Fruit fly (Drosophila melanogaster) whole organism, prepupa: ENCODE results near the gene Dus1.
A peak's percentile ranks its signal among the peaks of the same experiment; 100 is the strongest.

Experiments
- Blimp-1 ChIP-seq: fragments of 200-800 bp; sonication (Bioruptor generic); optimal IDR thresholded peaks from 3 replicates; lab custom pipeline; 2017; ENCODE audit warnings: missing biosample characterization, missing genetic modification characterization, mild to moderate bottlenecking, moderate library complexity, missing genetic modification reagents
- CG10631 ChIP-seq: fragments of 200-800 bp; sonication (Bioruptor generic); optimal IDR thresholded peaks from 2 replicates; lab custom pipeline; 2016; ENCODE audit warnings: missing biosample characterization, missing genetic modification characterization
- CG11294 ChIP-seq: fragments of 200-800 bp; sonication (Bioruptor generic); IDR thresholded peaks from 2 replicates; pipeline ENCODE4 v1.3.6; 2022; ENCODE audit warnings: missing biosample characterization, missing genetic modification characterization
- CG1621 ChIP-seq: fragments of 200-800 bp; sonication (Bioruptor generic); optimal IDR thresholded peaks from 3 replicates; lab custom pipeline; 2018; ENCODE audit warnings: missing biosample characterization, mild to moderate bottlenecking, missing genetic modification characterization
- CG16779 ChIP-seq: fragments of 200-800 bp; sonication (Bioruptor generic); optimal IDR thresholded peaks from 3 replicates; lab custom pipeline; 2017; ENCODE audit warnings: missing biosample characterization, mild to moderate bottlenecking, missing genetic modification characterization
- CG3032 ChIP-seq: fragments of 200-800 bp; optimal IDR thresholded peaks from 2 replicates; lab custom pipeline; 2019; ENCODE audit warnings: missing biosample characterization, mild to moderate bottlenecking, missing genetic modification characterization, moderate library complexity
- CG31627 ChIP-seq: fragments of 200-800 bp; sonication (Bioruptor generic); optimal IDR thresholded peaks from 3 replicates; lab custom pipeline; 2016; ENCODE audit warnings: missing biosample characterization, missing genetic modification characterization
- CG32006 ChIP-seq: fragments of 200-800 bp; sonication (Bioruptor generic); optimal IDR thresholded peaks from 3 replicates; lab custom pipeline; 2017; ENCODE audit warnings: missing biosample characterization, mild to moderate bottlenecking, missing genetic modification characterization
- CG34406 ChIP-seq: fragments of 200-800 bp; sonication (Bioruptor generic); optimal IDR thresholded peaks from 3 replicates; lab custom pipeline; 2016; ENCODE audit warnings: missing biosample characterization, missing genetic modification characterization
- CG4318 ChIP-seq: fragments of 200-800 bp; sonication (Bioruptor generic); optimal IDR thresholded peaks from 3 replicates; lab custom pipeline; 2017; ENCODE audit warnings: missing biosample characterization, mild to moderate bottlenecking, missing genetic modification characterization
- CG6163 ChIP-seq: fragments of 200-800 bp; sonication (Bioruptor generic); IDR thresholded peaks from 3 replicates; pipeline ENCODE4 v1.3.6; 2022; ENCODE audit warnings: missing biosample characterization, missing genetic modification characterization
- CG6276 ChIP-seq: fragments of 200-800 bp; sonication (Bioruptor generic); optimal IDR thresholded peaks from 2 replicates; lab custom pipeline; 2017; ENCODE audit warnings: missing biosample characterization, mild to moderate bottlenecking, missing genetic modification characterization
- CG6808 ChIP-seq: fragments of 200-800 bp; sonication (Bioruptor generic); optimal IDR thresholded peaks from 3 replicates; lab custom pipeline; 2017; ENCODE audit warnings: missing biosample characterization, missing genetic modification characterization, mild to moderate bottlenecking, moderate library complexity, missing genetic modification reagents
- CG6854 ChIP-seq: fragments of 200-800 bp; sonication (Bioruptor generic); optimal IDR thresholded peaks from 2 replicates; lab custom pipeline; 2017; ENCODE audit warnings: missing biosample characterization, mild to moderate bottlenecking, missing genetic modification characterization
- CG7368 ChIP-seq: fragments of 200-800 bp; sonication (Bioruptor generic); optimal IDR thresholded peaks from 3 replicates; lab custom pipeline; 2016; ENCODE audit warnings: missing biosample characterization, missing genetic modification characterization
- CG8119 ChIP-seq: fragments of 200-800 bp; sonication (Bioruptor generic); IDR thresholded peaks from 3 replicates; pipeline ENCODE4 v1.3.6; 2022; ENCODE audit warnings: missing biosample characterization, missing genetic modification characterization
- CG8319 ChIP-seq: fragments of 200-800 bp; sonication (Bioruptor generic); optimal IDR thresholded peaks from 3 replicates; lab custom pipeline; 2016; ENCODE audit warnings: missing biosample characterization, missing genetic modification characterization
- CG8632 ChIP-seq: fragments of 200-800 bp; sonication (Bioruptor generic); optimal IDR thresholded peaks from 3 replicates; lab custom pipeline; 2016; ENCODE audit warnings: missing biosample characterization, missing genetic modification characterization
- CG9139 ChIP-seq: fragments of 200-800 bp; sonication (Bioruptor generic); optimal IDR thresholded peaks from 3 replicates; lab custom pipeline; 2017; ENCODE audit warnings: missing biosample characterization, mild to moderate bottlenecking, missing genetic modification characterization
- Eip75B ChIP-seq: fragments of 200-800 bp; sonication (Bioruptor generic); optimal IDR thresholded peaks from 3 replicates; lab custom pipeline; 2016; ENCODE audit warnings: missing biosample characterization, missing genetic modification characterization
- Eip78C ChIP-seq: fragments of 200-800 bp; sonication (Bioruptor generic); peaks from one replicate; lab custom pipeline; 2016; ENCODE audit warnings: missing biosample characterization, missing genetic modification characterization
- Eip93F ChIP-seq: fragments of 200-800 bp; sonication (Bioruptor generic); optimal IDR thresholded peaks from 2 replicates; lab custom pipeline; 2016; ENCODE audit warnings: missing biosample characterization, mild to moderate bottlenecking, missing genetic modification characterization
- Ets21C ChIP-seq: fragments of 200-800 bp; sonication (Bioruptor generic); optimal IDR thresholded peaks from 3 replicates; lab custom pipeline; 2016; ENCODE audit warnings: missing biosample characterization, missing genetic modification characterization
- Gug ChIP-seq: fragments of 200-800 bp; sonication (Bioruptor generic); IDR thresholded peaks from 2 replicates; pipeline ENCODE4 v1.3.6; 2022; ENCODE audit warnings: missing biosample characterization, missing genetic modification characterization
- Hr39 ChIP-seq: fragments of 200-800 bp; sonication (Bioruptor generic); optimal IDR thresholded peaks from 2 replicates; lab custom pipeline; 2016; ENCODE audit warnings: missing biosample characterization, missing genetic modification characterization
- Hr4 ChIP-seq: fragments of 200-800 bp; sonication (Bioruptor generic); optimal IDR thresholded peaks from 3 replicates; lab custom pipeline; 2016; ENCODE audit warnings: missing biosample characterization, missing genetic modification characterization
- Lpt ChIP-seq: fragments of 200-800 bp; sonication (Bioruptor generic); optimal IDR thresholded peaks from 3 replicates; lab custom pipeline; 2016; ENCODE audit warnings: missing biosample characterization, missing genetic modification characterization
- OdsH ChIP-seq: fragments of 200-800 bp; sonication (Bioruptor generic); optimal IDR thresholded peaks from 3 replicates; lab custom pipeline; 2016; ENCODE audit warnings: missing biosample characterization, missing genetic modification characterization
- Sox102F ChIP-seq: fragments of 200-800 bp; sonication (Bioruptor generic); optimal IDR thresholded peaks from 2 replicates; lab custom pipeline; 2016; ENCODE audit warnings: missing biosample characterization, mild to moderate bottlenecking, missing genetic modification characterization
- Sox15 ChIP-seq: fragments of 200-800 bp; sonication (Bioruptor generic); optimal IDR thresholded peaks from 3 replicates; lab custom pipeline; 2016; ENCODE audit warnings: missing biosample characterization, missing genetic modification characterization
- achi ChIP-seq: fragments of 200-800 bp; sonication (Bioruptor generic); optimal IDR thresholded peaks from 3 replicates; lab custom pipeline; 2016; ENCODE audit warnings: missing biosample characterization, missing genetic modification characterization
- acj6 ChIP-seq: fragments of 200-800 bp; sonication (Bioruptor generic); optimal IDR thresholded peaks from 3 replicates; lab custom pipeline; 2016; ENCODE audit warnings: missing biosample characterization, missing genetic modification characterization
- cyc ChIP-seq: fragments of 200-800 bp; sonication (Bioruptor generic); optimal IDR thresholded peaks from 3 replicates; lab custom pipeline; 2016; ENCODE audit warnings: missing biosample characterization, missing genetic modification characterization
- dac ChIP-seq: fragments of 200-800 bp; sonication (Bioruptor generic); optimal IDR thresholded peaks from 2 replicates; lab custom pipeline; 2017; ENCODE audit warnings: missing biosample characterization, mild to moderate bottlenecking, missing genetic modification characterization
- dsx ChIP-seq: fragments of 200-800 bp; optimal IDR thresholded peaks from 3 replicates; lab custom pipeline; 2019; ENCODE audit warnings: missing biosample characterization, mild to moderate bottlenecking, missing genetic modification characterization, moderate library complexity; ENCODE audit not compliant: poor library complexity, severe bottlenecking
- eg ChIP-seq: fragments of 200-800 bp; sonication (Bioruptor generic); IDR thresholded peaks from 3 replicates; pipeline ENCODE4 v1.3.6; 2022; ENCODE audit warnings: missing biosample characterization, missing genetic modification characterization
- esn ChIP-seq: fragments of 200-800 bp; sonication (Bioruptor generic); optimal IDR thresholded peaks from 2 replicates; lab custom pipeline; 2016; ENCODE audit warnings: missing biosample characterization, mild to moderate bottlenecking, missing genetic modification characterization, moderate library complexity
- fd59A ChIP-seq: fragments of 200-800 bp; sonication (Bioruptor generic); optimal IDR thresholded peaks from 2 replicates; lab custom pipeline; 2017; ENCODE audit warnings: missing biosample characterization, mild to moderate bottlenecking, missing genetic modification characterization, missing genetic modification reagents
- fd85E ChIP-seq: fragments of 200-800 bp; sonication (Bioruptor generic); optimal IDR thresholded peaks from 3 replicates; lab custom pipeline; 2016; ENCODE audit warnings: missing biosample characterization, missing genetic modification characterization
- fkh ChIP-seq: fragments of 200-800 bp; sonication (Bioruptor generic); optimal IDR thresholded peaks from 3 replicates; lab custom pipeline; 2017; ENCODE audit warnings: missing biosample characterization, mild to moderate bottlenecking, missing genetic modification characterization, moderate library complexity
- lz ChIP-seq: fragments of 200-800 bp; sonication (Bioruptor generic); optimal IDR thresholded peaks from 3 replicates; lab custom pipeline; 2016; ENCODE audit warnings: missing biosample characterization, missing genetic modification characterization
- pdm3 ChIP-seq: fragments of 200-800 bp; sonication (Bioruptor generic); optimal IDR thresholded peaks from 3 replicates; lab custom pipeline; 2016; ENCODE audit warnings: missing biosample characterization, missing genetic modification characterization
- spab ChIP-seq: fragments of 200-800 bp; sonication (Bioruptor generic); optimal IDR thresholded peaks from 2 replicates; lab custom pipeline; 2017; ENCODE audit warnings: missing biosample characterization, mild to moderate bottlenecking, missing genetic modification characterization, missing genetic modification reagents
- ss ChIP-seq, 2 experiments: fragments of 200-800 bp; sonication (Bioruptor generic); optimal IDR thresholded peaks; 2 replicates in 1 of 2; 3 replicates in 1 of 2; lab custom pipeline; 2017 to 2018; ENCODE audit warnings: mild to moderate bottlenecking in 2 of 2, missing biosample characterization in 2 of 2, missing genetic modification characterization in 2 of 2, moderate library complexity in 1 of 2
- svp ChIP-seq: fragments of 200-800 bp; sonication (Bioruptor generic); peaks from one replicate; lab custom pipeline; 2016; ENCODE audit warnings: missing biosample characterization, missing genetic modification characterization
- topi ChIP-seq: fragments of 200-800 bp; sonication (Bioruptor generic); optimal IDR thresholded peaks from 3 replicates; lab custom pipeline; 2016; ENCODE audit warnings: missing biosample characterization, missing genetic modification characterization
- vri ChIP-seq: fragments of 200-800 bp; sonication (Bioruptor generic); optimal IDR thresholded peaks from 3 replicates; lab custom pipeline; 2016; ENCODE audit warnings: missing biosample characterization, mild to moderate bottlenecking, missing genetic modification characterization

Gene Dus1

dm6 chr2L:268788-269187 lies 2.8 kb downstream of the Dus1 start, which contains the start of gene CG3345:
CG3345 (plus strand) TSS chr2L:269088.
- no peak for TF ChIP-seq pdm3 (GFP tag; lab: Kevin White, UChicago)
- no peak for TF ChIP-seq CG6854 (GFP tag; lab: Kevin White, UChicago)
- TF ChIP-seq Sox15 (GFP tag; lab: Kevin White, UChicago) = no peak
- TF ChIP-seq CG8119 (GFP tag; lab: Robert Waterston, UW) = no peak
- no peak for TF ChIP-seq Ets21C (GFP tag; lab: Kevin White, UChicago)
- TF ChIP-seq OdsH = no peak
- TF ChIP-seq spab (GFP tag; lab: Kevin White, UChicago) = no peak
- no peak for TF ChIP-seq CG9139 (GFP tag; lab: Kevin White, UChicago)
- no peak for TF ChIP-seq achi (GFP tag; lab: Kevin White, UChicago)

dm6 chr2L:267441-268089 lies 4.0 kb downstream of the Dus1 start, which contains the start of gene CG17075:
CG17075 (minus strand) TSS chr2L:267505.
- TF ChIP-seq Sox15 (GFP tag; lab: Kevin White, UChicago) (peak; percentile 65), acj6 (GFP tag; lab: Kevin White, UChicago) (peak; percentile 86), CG7368 (peak; percentile 81), achi (GFP tag; lab: Kevin White, UChicago) (peak; percentile 89), CG8119 (GFP tag; lab: Robert Waterston, UW) (peak; percentile 97), CG6276 (GFP tag; lab: Kevin White, UChicago) (peak; percentile 93), Eip78C (GFP tag; lab: Kevin White, UChicago) (peak; percentile 95), vri (GFP tag; lab: Kevin White, UChicago) (no peak), CG6163 (GFP tag; lab: Robert Waterston, UW) (peak; percentile 96), CG8319 (peak; percentile 75), CG11294 (peak; percentile 83), fd59A (GFP tag; lab: Kevin White, UChicago) (peak; percentile 72), OdsH (peak; percentile 92), CG10631 (GFP tag; lab: Kevin White, UChicago) (peak; percentile 87), CG9139 (GFP tag; lab: Kevin White, UChicago) (peak; percentile 34), fd85E (GFP tag; lab: Kevin White, UChicago) (peak; percentile 32), CG6808 (peak; percentile 71), Ets21C (GFP tag; lab: Kevin White, UChicago) (no peak), fkh (GFP tag; lab: Kevin White, UChicago) (peak; percentile 67), Lpt (GFP tag; lab: Kevin White, UChicago) (peak; percentile 89), lz (GFP tag; lab: Kevin White, UChicago) (peak; percentile 75), CG1621 (peak; percentile 74), ss (GFP tag; optimal IDR thresholded peaks at IDR 0.05; lab: Kevin White, UChicago) (peak; percentile 73 to 82), Hr4 (peak; percentile 95), Hr39 (GFP tag; lab: Kevin White, UChicago) (peak; percentile 61), topi (GFP tag; lab: Kevin White, UChicago) (peak; percentile 79), CG16779 (tag; lab: Kevin White, UChicago) (peak; percentile 89), CG34406 (GFP tag; lab: Kevin White, UChicago) (peak; percentile 80), Eip93F (GFP tag; lab: Kevin White, UChicago) (no peak), Gug (GFP tag; lab: Robert Waterston, UW) (peak; percentile 92), CG8632 (GFP tag; lab: Kevin White, UChicago) (peak; percentile 78), cyc (GFP tag; lab: Kevin White, UChicago) (peak; percentile 77), CG32006 (GFP tag; lab: Kevin White, UChicago) (peak; percentile 96), dsx (GFP tag; lab: Kevin White, UChicago) (peak; percentile 78), esn (peak; percentile 88), CG31627 (GFP tag; lab: Kevin White, UChicago) (peak; percentile 69), Blimp-1 (GFP tag; lab: Kevin White, UChicago) (peak; percentile 46), CG3032 (tag; lab: Kevin White, UChicago) (peak; percentile 79), CG4318 (no peak), eg (GFP tag; lab: Robert Waterston, UW) (peak; percentile 97), Eip75B (GFP tag; lab: Kevin White, UChicago) (peak; percentile 90), svp (no peak), spab (GFP tag; lab: Kevin White, UChicago) (no peak), dac (GFP tag; lab: Kevin White, UChicago) (peak; percentile 90), Sox102F (GFP tag; lab: Kevin White, UChicago) (no peak)
